Worm (Caenorhabditis elegans) whole organism, late embryonic: ENCODE measurements around the gene math-3.

ENCODE experiments used
- K02D7.2 ChIP-seq: sonication (generic microtip); optimal IDR thresholded peaks from 2 replicates; lab custom pipeline; 2017; ENCODE audit warnings: mild to moderate bottlenecking, missing genetic modification characterization, missing compliant biosample characterization
- ets-4 ChIP-seq: sonication (generic microtip); optimal IDR thresholded peaks from 2 replicates; lab custom pipeline; 2016; ENCODE audit warnings: missing genetic modification characterization, missing compliant biosample characterization
- rnt-1 ChIP-seq: sonication (generic microtip); optimal IDR thresholded peaks from 2 replicates; lab custom pipeline; 2016; ENCODE audit warnings: missing genetic modification characterization, missing compliant biosample characterization
- sox-2 ChIP-seq: fragments of 200-800 bp; sonication (Bioruptor generic); IDR thresholded peaks from 2 replicates; pipeline ENCODE4 v1.3.6; 2022; ENCODE audit warnings: missing genetic modification reagents, missing genetic modification characterization, missing compliant biosample characterization
- ttx-3 ChIP-seq: sonication (generic microtip); optimal IDR thresholded peaks from 2 replicates; lab custom pipeline; 2016; ENCODE audit warnings: missing genetic modification reagents, missing genetic modification characterization, missing compliant biosample characterization

DNA sequence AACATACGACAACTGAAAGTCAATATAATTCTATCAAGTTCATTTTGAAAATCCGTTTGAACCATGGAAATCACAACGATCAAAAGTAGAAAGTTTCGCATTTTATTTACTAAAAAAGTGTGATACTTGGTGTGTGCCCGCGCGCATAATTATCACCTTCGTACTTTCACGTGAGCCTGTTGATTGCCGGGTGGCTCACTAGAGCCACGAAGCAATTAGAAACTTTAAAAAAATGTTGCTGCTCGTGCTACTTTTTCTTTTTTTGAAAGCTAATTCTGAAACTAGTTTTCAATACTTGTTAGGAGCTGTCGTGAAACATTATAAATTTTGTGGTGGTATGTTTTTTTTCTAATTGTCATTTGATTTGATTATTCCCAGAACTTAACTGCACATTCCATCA, 33.0 kb upstream of the math-3 start, which contains the start of the genes irld-9 and irld-33:
- TF ChIP-seq sox-2 (no peak), ets-4 (no peak), ttx-3 (tag; lab: Kevin White, UChicago) (no peak), K02D7.2 (tag; lab: Kevin White, UChicago) (no peak), rnt-1 (tag; lab: Kevin White, UChicago) (no peak)
